Fruit fly (Drosophila melanogaster) whole organism, pupa: ENCODE measurements around the gene CG12012.

ENCODE experiments used
- CG10348 ChIP-seq: fragments of 200-800 bp; sonication (Bioruptor generic); IDR thresholded peaks from 2 replicates; pipeline ENCODE4 v1.3.6; 2022; ENCODE audit warnings: missing biosample characterization, missing genetic modification characterization
- CG12605 ChIP-seq: fragments of 200-800 bp; sonication (Bioruptor generic); IDR thresholded peaks from 2 replicates; pipeline ENCODE4 v1.3.6; 2022; ENCODE audit warnings: missing biosample characterization, missing genetic modification characterization
- CG13204 ChIP-seq: fragments of 200-800 bp; sonication (Bioruptor generic); optimal IDR thresholded peaks from 2 replicates; lab custom pipeline; 2018; ENCODE audit warnings: missing biosample characterization, mild to moderate bottlenecking, missing genetic modification characterization, moderate library complexity
- CG14655 ChIP-seq: fragments of 200-800 bp; sonication (Bioruptor generic); optimal IDR thresholded peaks from 3 replicates; lab custom pipeline; 2017; ENCODE audit warnings: mild to moderate bottlenecking, missing biosample characterization, missing genetic modification reagents, missing genetic modification characterization
- CG15710 ChIP-seq: fragments of 200-800 bp; sonication (Bioruptor generic); optimal IDR thresholded peaks from 2 replicates; lab custom pipeline; 2018; ENCODE audit warnings: missing biosample characterization, mild to moderate bottlenecking, missing genetic modification characterization, moderate library complexity
- CG17806 ChIP-seq: fragments of 200-800 bp; sonication (Bioruptor generic); optimal IDR thresholded peaks from 2 replicates; lab custom pipeline; 2018; ENCODE audit warnings: missing biosample characterization, mild to moderate bottlenecking, missing genetic modification characterization, moderate library complexity
- CG32121 ChIP-seq: fragments of 200-800 bp; sonication (Bioruptor generic); IDR thresholded peaks from 2 replicates; pipeline ENCODE4 v1.3.6; 2022; ENCODE audit warnings: missing biosample characterization, missing genetic modification characterization
- CG34367 ChIP-seq: fragments of 200-800 bp; sonication (Bioruptor generic); optimal IDR thresholded peaks from 2 replicates; lab custom pipeline; 2018; ENCODE audit warnings: missing biosample characterization, mild to moderate bottlenecking, missing genetic modification characterization
- CG4496 ChIP-seq: fragments of 200-800 bp; sonication (Bioruptor generic); IDR thresholded peaks from 3 replicates; pipeline ENCODE4 v1.3.6; 2022; ENCODE audit warnings: missing biosample characterization, missing genetic modification characterization
- CG8159 ChIP-seq: fragments of 200-800 bp; sonication (Bioruptor generic); optimal IDR thresholded peaks from 3 replicates; lab custom pipeline; 2018; ENCODE audit warnings: missing biosample characterization, mild to moderate bottlenecking, missing genetic modification characterization, moderate library complexity
- CG8301 ChIP-seq: fragments of 200-800 bp; sonication (Bioruptor generic); optimal IDR thresholded peaks from 2 replicates; lab custom pipeline; 2018; ENCODE audit warnings: missing biosample characterization, mild to moderate bottlenecking, missing genetic modification characterization
- CG9948 ChIP-seq: fragments of 200-800 bp; sonication (Bioruptor generic); optimal IDR thresholded peaks from 2 replicates; lab custom pipeline; 2018; ENCODE audit warnings: missing biosample characterization, mild to moderate bottlenecking, missing genetic modification characterization, moderate library complexity
- D1 ChIP-seq: fragments of 200-800 bp; sonication (Bioruptor generic); optimal IDR thresholded peaks from 2 replicates; lab custom pipeline; 2018; ENCODE audit warnings: missing biosample characterization, mild to moderate bottlenecking, missing genetic modification characterization, moderate library complexity
- EcR ChIP-seq: fragments of 200-800 bp; sonication (Bioruptor generic); optimal IDR thresholded peaks from 3 replicates; lab custom pipeline; 2019; ENCODE audit warnings: missing biosample characterization, missing genetic modification characterization, mild to moderate bottlenecking, moderate library complexity, missing genetic modification reagents
- Ets98B ChIP-seq: fragments of 200-800 bp; sonication (Bioruptor generic); IDR thresholded peaks from 2 replicates; pipeline ENCODE4 v1.3.6; 2022; ENCODE audit warnings: missing biosample characterization, missing genetic modification characterization
- Pif1A ChIP-seq: fragments of 200-800 bp; sonication (Bioruptor generic); optimal IDR thresholded peaks from 3 replicates; lab custom pipeline; 2016; ENCODE audit warnings: missing biosample characterization, missing genetic modification characterization
- Pif1B ChIP-seq: fragments of 200-800 bp; sonication (Bioruptor generic); optimal IDR thresholded peaks from 3 replicates; lab custom pipeline; 2016; ENCODE audit warnings: missing biosample characterization, missing genetic modification characterization
- Snoo ChIP-seq: fragments of 200-800 bp; sonication (Bioruptor generic); optimal IDR thresholded peaks from 3 replicates; lab custom pipeline; 2017; ENCODE audit warnings: missing biosample characterization, mild to moderate bottlenecking, missing genetic modification characterization, inconsistent platforms
- fd96Ca ChIP-seq: fragments of 200-800 bp; sonication (Bioruptor generic); IDR thresholded peaks from 3 replicates; pipeline ENCODE4 v1.3.6; 2022; ENCODE audit warnings: missing biosample characterization, missing genetic modification characterization
- gl ChIP-seq: fragments of 200-800 bp; sonication (Bioruptor generic); optimal IDR thresholded peaks from 2 replicates; lab custom pipeline; 2018; ENCODE audit warnings: missing biosample characterization, mild to moderate bottlenecking, missing genetic modification characterization
- rn ChIP-seq: fragments of 200-800 bp; sonication (Bioruptor generic); IDR thresholded peaks from 2 replicates; pipeline ENCODE4 v1.3.6; 2022; ENCODE audit warnings: missing biosample characterization, missing genetic modification characterization

CG12012 gene

dm6 chr3L:3386730-3387129 lies 10.2 kb downstream of the CG12012 start:
- TF ChIP-seq CG14655 (GFP tag; lab: Kevin White, UChicago) = peak; percentile 4
- TF ChIP-seq CG17806 = no peak
- TF ChIP-seq CG10348 (GFP tag; lab: Robert Waterston, UW) = no peak
- TF ChIP-seq CG34367 = no peak
- TF ChIP-seq CG8301 (tag; lab: Kevin White, UChicago) = no peak
- TF ChIP-seq CG15710 (tag; lab: Kevin White, UChicago) = no peak
- TF ChIP-seq rn (GFP tag; lab: Robert Waterston, UW) = no peak
- TF ChIP-seq EcR (GFP tag; lab: Kevin White, UChicago) = no peak
- TF ChIP-seq CG8159 (tag; lab: Kevin White, UChicago) = no peak
- TF ChIP-seq CG4496 (GFP tag; lab: Robert Waterston, UW) = no peak
- TF ChIP-seq fd96Ca (GFP tag; lab: Robert Waterston, UW) = no peak
- TF ChIP-seq Pif1B (GFP tag; lab: Kevin White, UChicago) = no peak
- no peak for TF ChIP-seq Snoo (tag; lab: Kevin White, UChicago)
- no peak for TF ChIP-seq gl
- peak; percentile 24; the same call in 1 of the 2 replicates for TF ChIP-seq Ets98B (GFP tag; lab: Robert Waterston, UW)
- no peak for TF ChIP-seq CG13204 (GFP tag; lab: Kevin White, UChicago)
- peak; percentile 26; the same call in 1 of the 2 replicates for TF ChIP-seq CG12605 (GFP tag; lab: Robert Waterston, UW)
- no peak for TF ChIP-seq Pif1A (GFP tag; lab: Kevin White, UChicago)
- TF ChIP-seq CG32121 (GFP tag; lab: Robert Waterston, UW) = 0 out of 2 replicates have a peak, but pooled peaks have one; percentile 22
- no peak for TF ChIP-seq D1 (tag; lab: Kevin White, UChicago)
- no peak for TF ChIP-seq CG9948 (tag; lab: Kevin White, UChicago)

- TF ChIP-seq rn (GFP tag; lab: Robert Waterston, UW) (no peak), CG8301 (tag; lab: Kevin White, UChicago) (peak; percentile 22)
Measured at dm6 chr3L:3387619-3388018, 11.1 kb downstream of the CG12012 start.

dm6 chr3L:3388708-3389665 lies 12.4 kb downstream of the CG12012 start:
- TF ChIP-seq CG9948 (tag; lab: Kevin White, UChicago) = peak; percentile 65
- TF ChIP-seq Snoo (tag; lab: Kevin White, UChicago) = peak; percentile 53
- peak; percentile 91 for TF ChIP-seq CG13204 (GFP tag; lab: Kevin White, UChicago)
- peak; percentile 43 for TF ChIP-seq gl
- TF ChIP-seq Pif1A (GFP tag; lab: Kevin White, UChicago) = peak; percentile 77
- TF ChIP-seq CG32121 (GFP tag; lab: Robert Waterston, UW) = peak; percentile 78
- peak; percentile 86 for TF ChIP-seq Ets98B (GFP tag; lab: Robert Waterston, UW)
- TF ChIP-seq CG10348 (GFP tag; lab: Robert Waterston, UW) = peak; percentile 45
- peak; percentile 47 for TF ChIP-seq CG34367
- TF ChIP-seq CG8301 (tag; lab: Kevin White, UChicago) = peak; percentile 74
- peak; percentile 76 for TF ChIP-seq CG17806
- peak; percentile 22 for TF ChIP-seq EcR (GFP tag; lab: Kevin White, UChicago)
- TF ChIP-seq fd96Ca (GFP tag; lab: Robert Waterston, UW) = peak; percentile 87
- TF ChIP-seq CG12605 (GFP tag; lab: Robert Waterston, UW) = peak; percentile 42
- TF ChIP-seq CG8159 (tag; lab: Kevin White, UChicago) = peak; percentile 75
- TF ChIP-seq Pif1B (GFP tag; lab: Kevin White, UChicago) = peak; percentile 70
- TF ChIP-seq CG15710 (tag; lab: Kevin White, UChicago) = peak; percentile 72
- TF ChIP-seq D1 (tag; lab: Kevin White, UChicago) = peak; percentile 39
- peak; percentile 85 for TF ChIP-seq CG4496 (GFP tag; lab: Robert Waterston, UW)
- peak; percentile 85 for TF ChIP-seq rn (GFP tag; lab: Robert Waterston, UW)
- peak; percentile 85 for TF ChIP-seq CG14655 (GFP tag; lab: Kevin White, UChicago)
- TF ChIP-seq, all 21 proteins: peak for 21

- TF ChIP-seq Ets98B (GFP tag; lab: Robert Waterston, UW) (no peak; the same call in 1 of the 2 replicates), Snoo (tag; lab: Kevin White, UChicago) (peak; percentile 55), CG10348 (GFP tag; lab: Robert Waterston, UW) (no peak), Pif1B (GFP tag; lab: Kevin White, UChicago) (peak; percentile 71), CG14655 (GFP tag; lab: Kevin White, UChicago) (peak; percentile 21), Pif1A (GFP tag; lab: Kevin White, UChicago) (peak; percentile 70)
Measured at dm6 chr3L:3389666-3390059, 13.1 kb downstream of the CG12012 start.

- TF ChIP-seq EcR (GFP tag; lab: Kevin White, UChicago) (no peak), CG9948 (tag; lab: Kevin White, UChicago) (no peak), Ets98B (GFP tag; lab: Robert Waterston, UW) (no peak), CG8159 (tag; lab: Kevin White, UChicago) (no peak), CG4496 (GFP tag; lab: Robert Waterston, UW) (no peak), rn (GFP tag; lab: Robert Waterston, UW) (no peak), D1 (tag; lab: Kevin White, UChicago) (no peak), CG12605 (GFP tag; lab: Robert Waterston, UW) (no peak), CG17806 (no peak), CG8301 (tag; lab: Kevin White, UChicago) (no peak), CG14655 (GFP tag; lab: Kevin White, UChicago) (no peak), gl (no peak), CG15710 (tag; lab: Kevin White, UChicago) (no peak), Pif1B (GFP tag; lab: Kevin White, UChicago) (no peak)
Measured at dm6 chr3L:3390525-3390924, 14.0 kb downstream of the CG12012 start.
